Worm (Caenorhabditis elegans) whole organism, L4 larva: Measurements from ENCODE around the gene F22F1.2.

ENCODE experiments used
- F10B5.3 ChIP-seq: sonication (generic microtip); optimal IDR thresholded peaks from 2 replicates; lab custom pipeline; 2016; ENCODE audit warnings: mild to moderate bottlenecking, missing genetic modification characterization, missing compliant biosample characterization
- F26F4.8 ChIP-seq: fragments of 200-800 bp; sonication (Bioruptor generic); conservative IDR thresholded peaks from 2 replicates; pipeline ENCODE4 v1.3.6; 2022; ENCODE audit warnings: missing genetic modification characterization, missing compliant biosample characterization
- F44E2.7 ChIP-seq: fragments of 200-800 bp; sonication (Bioruptor generic); IDR thresholded peaks from 2 replicates; pipeline ENCODE4 v2.1.2; 2022; ENCODE audit warnings: missing genetic modification characterization, missing compliant biosample characterization
- R02D3.7 ChIP-seq: fragments of 150-350 bp; sonication (generic microtip); optimal IDR thresholded peaks from 3 replicates; lab custom pipeline; 2014; ENCODE audit warnings: missing biosample characterization, missing genetic modification characterization
- T20F7.1 ChIP-seq: fragments of 200-800 bp; sonication (Bioruptor generic); optimal IDR thresholded peaks from 2 replicates; lab custom pipeline; 2018; ENCODE audit warnings: mild to moderate bottlenecking, missing genetic modification characterization, missing compliant biosample characterization
- T26A8.4 ChIP-seq: fragments of 200-800 bp; sonication (Bioruptor generic); IDR thresholded peaks from 2 replicates; pipeline ENCODE4 v1.3.6; 2022; ENCODE audit warnings: missing genetic modification characterization, missing compliant biosample characterization
- Y48G9A.11 ChIP-seq: fragments of 200-800 bp; sonication (Bioruptor generic); IDR thresholded peaks from 2 replicates; pipeline ENCODE4 v1.3.6; 2022; ENCODE audit warnings: missing genetic modification reagents, missing genetic modification characterization, missing compliant biosample characterization
- Y75B8A.6 ChIP-seq: fragments of 200-800 bp; sonication (Bioruptor generic); IDR thresholded peaks from 2 replicates; pipeline ENCODE4 v1.3.6; 2022; ENCODE audit warnings: missing genetic modification reagents, missing genetic modification characterization, missing compliant biosample characterization
- aha-1 ChIP-seq: fragments of 150-350 bp; peaks from one replicate; lab custom pipeline; 2014; ENCODE audit warnings: missing biosample characterization, missing genetic modification characterization
- attf-4 ChIP-seq: sonication (generic microtip); optimal IDR thresholded peaks from 3 replicates; lab custom pipeline; 2017; ENCODE audit warnings: missing biosample characterization, missing genetic modification characterization
- ceh-28 ChIP-seq: fragments of 150-350 bp; optimal IDR thresholded peaks from 2 replicates; lab custom pipeline; 2014; ENCODE audit warnings: missing biosample characterization, missing genetic modification reagents, missing genetic modification characterization
- ceh-44 ChIP-seq: fragments of 200-800 bp; sonication (Bioruptor generic); IDR thresholded peaks from 2 replicates; pipeline ENCODE4 v1.3.6; 2022; ENCODE audit warnings: missing genetic modification reagents, missing genetic modification characterization, missing compliant biosample characterization
- ceh-62 ChIP-seq: sonication (generic microtip); optimal IDR thresholded peaks from 2 replicates; lab custom pipeline; 2017; ENCODE audit warnings: missing biosample characterization, missing genetic modification characterization
- ceh-82 ChIP-seq: sonication (generic microtip); optimal IDR thresholded peaks from 2 replicates; lab custom pipeline; 2017; ENCODE audit warnings: missing biosample characterization, missing genetic modification characterization
- cey-2 ChIP-seq: sonication (generic microtip); optimal IDR thresholded peaks from 3 replicates; lab custom pipeline; 2017; ENCODE audit warnings: missing genetic modification characterization, mild to moderate bottlenecking, missing compliant biosample characterization, antibody characterized with exemption, borderline replicate concordance; ENCODE audit not compliant: insufficient read depth
- ctbp-1 ChIP-seq: fragments of 200-800 bp; sonication (Bioruptor generic); IDR thresholded peaks from 2 replicates; pipeline ENCODE4 v1.3.6; 2022; ENCODE audit warnings: missing genetic modification reagents, missing genetic modification characterization, missing compliant biosample characterization
- daf-16 ChIP-seq, 3 experiments: sonication (generic microtip); optimal IDR thresholded peaks; 2 replicates each; lab custom pipeline; 2016 to 2017; ENCODE audit warnings: missing genetic modification characterization in 3 of 3, missing genetic modification reagents in 3 of 3, mild to moderate bottlenecking in 2 of 3, missing compliant biosample characterization in 2 of 3, missing biosample characterization in 1 of 3, moderate library complexity in 1 of 3
- duxl-1 ChIP-seq: sonication (generic microtip); optimal IDR thresholded peaks from 2 replicates; lab custom pipeline; 2016; ENCODE audit warnings: mild to moderate bottlenecking, missing genetic modification characterization, moderate library complexity, missing compliant biosample characterization; ENCODE audit not compliant: poor library complexity
- fkh-10 ChIP-seq: fragments of 150-350 bp; optimal IDR thresholded peaks from 2 replicates; lab custom pipeline; 2014; ENCODE audit warnings: missing biosample characterization, missing genetic modification reagents, missing genetic modification characterization
- fos-1 ChIP-seq: fragments of 150-350 bp; optimal IDR thresholded peaks from 2 replicates; lab custom pipeline; 2014; ENCODE audit warnings: missing biosample characterization, missing genetic modification characterization
- gei-8 ChIP-seq: fragments of 200-800 bp; sonication (Bioruptor generic); optimal IDR thresholded peaks from 2 replicates; lab custom pipeline; 2018; ENCODE audit warnings: mild to moderate bottlenecking, missing genetic modification characterization, missing compliant biosample characterization
- hmg-1.1 ChIP-seq: fragments of 200-800 bp; sonication (Bioruptor generic); IDR thresholded peaks from 2 replicates; pipeline ENCODE4 v1.3.6; 2022; ENCODE audit warnings: missing genetic modification reagents, missing genetic modification characterization, missing compliant biosample characterization
- lin-1 ChIP-seq: fragments of 200-800 bp; sonication (Bioruptor generic); IDR thresholded peaks from 2 replicates; pipeline ENCODE4 v1.3.6; 2022; ENCODE audit warnings: missing genetic modification reagents, missing genetic modification characterization, missing compliant biosample characterization
- lin-13 ChIP-seq: fragments of 150-350 bp; optimal IDR thresholded peaks from 2 replicates; lab custom pipeline; 2014; ENCODE audit warnings: missing biosample characterization, missing genetic modification reagents, missing genetic modification characterization
- lin-15B ChIP-seq: fragments of 150-350 bp; sonication (generic microtip); optimal IDR thresholded peaks from 3 replicates; lab custom pipeline; 2014; ENCODE audit warnings: missing biosample characterization, missing genetic modification characterization
- lin-29 ChIP-seq: fragments of 200-800 bp; sonication (Bioruptor generic); IDR thresholded peaks from 2 replicates; pipeline ENCODE4 v1.3.6; 2022; ENCODE audit warnings: missing genetic modification reagents, missing genetic modification characterization, missing compliant biosample characterization
- lin-39 ChIP-seq: fragments of 150-350 bp; optimal IDR thresholded peaks from 2 replicates; lab custom pipeline; 2014; ENCODE audit warnings: missing biosample characterization, missing genetic modification reagents, missing genetic modification characterization
- lir-3 ChIP-seq: sonication (generic microtip); optimal IDR thresholded peaks from 2 replicates; lab custom pipeline; 2016; ENCODE audit warnings: mild to moderate bottlenecking, missing genetic modification characterization, missing compliant biosample characterization
- lsy-2 ChIP-seq, 2 experiments: fragments of 150-350 bp in 1 of 2; sonication (generic microtip) in 1 of 2; optimal IDR thresholded peaks; 2 replicates each; lab custom pipeline; 2014 to 2017; ENCODE audit warnings: missing biosample characterization in 2 of 2, missing genetic modification characterization in 2 of 2
- madf-5 ChIP-seq, 2 experiments: fragments of 200-800 bp; sonication (Bioruptor generic); IDR thresholded peaks; 2 replicates each; pipeline ENCODE4 v1.3.6; 2022; ENCODE audit warnings: missing compliant biosample characterization in 2 of 2, missing genetic modification characterization in 2 of 2
- madf-9 ChIP-seq: fragments of 200-800 bp; sonication (Bioruptor generic); conservative IDR thresholded peaks from 2 replicates; pipeline ENCODE4 v1.3.6; 2022; ENCODE audit warnings: missing genetic modification reagents, missing genetic modification characterization, missing compliant biosample characterization
- mxl-3 ChIP-seq: fragments of 200-800 bp; sonication (Bioruptor generic); optimal IDR thresholded peaks from 2 replicates; lab custom pipeline; 2018; ENCODE audit warnings: mild to moderate bottlenecking, missing genetic modification characterization, missing compliant biosample characterization
- nhr-102 ChIP-seq: sonication (generic microtip); optimal IDR thresholded peaks from 2 replicates; lab custom pipeline; 2016; ENCODE audit warnings: mild to moderate bottlenecking, missing genetic modification characterization, moderate library complexity, missing compliant biosample characterization
- nhr-11 ChIP-seq: fragments of 150-350 bp; optimal IDR thresholded peaks from 2 replicates; lab custom pipeline; 2014; ENCODE audit warnings: missing biosample characterization, missing genetic modification characterization
- nhr-111 ChIP-seq: fragments of 200-800 bp; sonication (Bioruptor generic); optimal IDR thresholded peaks from 2 replicates; lab custom pipeline; 2018; ENCODE audit warnings: mild to moderate bottlenecking, missing genetic modification characterization, missing compliant biosample characterization
- nhr-25 ChIP-seq: sonication (generic microtip); optimal IDR thresholded peaks from 2 replicates; lab custom pipeline; 2017; ENCODE audit warnings: missing genetic modification characterization, mild to moderate bottlenecking, missing compliant biosample characterization, antibody characterized with exemption, moderate library complexity, borderline replicate concordance; ENCODE audit not compliant: insufficient read depth
- nhr-41 ChIP-seq: fragments of 200-800 bp; sonication (Bioruptor generic); IDR thresholded peaks from 2 replicates; pipeline ENCODE4 v1.3.6; 2022; ENCODE audit warnings: missing genetic modification reagents, missing genetic modification characterization, missing compliant biosample characterization
- nhr-42 ChIP-seq: fragments of 200-800 bp; sonication (Bioruptor generic); IDR thresholded peaks from 2 replicates; pipeline ENCODE4 v1.3.6; 2022; ENCODE audit warnings: missing genetic modification characterization, missing compliant biosample characterization
- nhr-48 ChIP-seq: sonication (generic microtip); optimal IDR thresholded peaks from 2 replicates; lab custom pipeline; 2016; ENCODE audit warnings: mild to moderate bottlenecking, missing genetic modification characterization, missing compliant biosample characterization
- nhr-6 ChIP-seq: fragments of 150-350 bp; optimal IDR thresholded peaks from 2 replicates; lab custom pipeline; 2014; ENCODE audit warnings: missing biosample characterization, missing genetic modification characterization
- nhr-77 ChIP-seq: fragments of 150-350 bp; optimal IDR thresholded peaks from 2 replicates; lab custom pipeline; 2014; ENCODE audit warnings: missing biosample characterization, missing genetic modification characterization
- rbr-2 ChIP-seq: sonication (generic microtip); optimal IDR thresholded peaks from 2 replicates; lab custom pipeline; 2016; ENCODE audit warnings: missing genotype, missing genetic modification characterization, missing compliant biosample characterization
- saeg-2 ChIP-seq: fragments of 200-800 bp; sonication (Bioruptor generic); IDR thresholded peaks from 2 replicates; pipeline ENCODE4 v1.3.6; 2022; ENCODE audit warnings: missing genetic modification reagents, missing genetic modification characterization, missing compliant biosample characterization
- sdz-12 ChIP-seq: fragments of 200-800 bp; sonication (Bioruptor generic); optimal IDR thresholded peaks from 2 replicates; lab custom pipeline; 2018; ENCODE audit warnings: mild to moderate bottlenecking, missing genetic modification characterization, missing compliant biosample characterization
- skn-1 ChIP-seq: fragments of 150-350 bp; optimal IDR thresholded peaks from 2 replicates; lab custom pipeline; 2014; ENCODE audit warnings: missing biosample characterization, missing genetic modification characterization
- snpc-1.2 ChIP-seq: fragments of 200-800 bp; sonication (Bioruptor generic); IDR thresholded peaks from 2 replicates; pipeline ENCODE4 v1.3.6; 2022; ENCODE audit warnings: missing genetic modification reagents, missing genetic modification characterization, missing compliant biosample characterization
- snpc-4 ChIP-seq: fragments of 150-350 bp; optimal IDR thresholded peaks from 2 replicates; lab custom pipeline; 2014; ENCODE audit warnings: missing biosample characterization, missing genetic modification characterization
- spr-1 ChIP-seq: sonication (generic microtip); optimal IDR thresholded peaks from 2 replicates; lab custom pipeline; 2016; ENCODE audit warnings: mild to moderate bottlenecking, missing genetic modification characterization, missing compliant biosample characterization
- spr-3 ChIP-seq: fragments of 200-800 bp; sonication (Bioruptor generic); optimal IDR thresholded peaks from 2 replicates; lab custom pipeline; 2018; ENCODE audit warnings: mild to moderate bottlenecking, missing genetic modification characterization, missing compliant biosample characterization
- tag-97 ChIP-seq: fragments of 200-800 bp; sonication (Bioruptor generic); IDR thresholded peaks from 2 replicates; pipeline ENCODE4 v1.3.6; 2022; ENCODE audit warnings: missing genetic modification characterization, missing compliant biosample characterization
- zip-11 ChIP-seq: fragments of 200-800 bp; sonication (Bioruptor generic); IDR thresholded peaks from 2 replicates; pipeline ENCODE4 v1.3.6; 2022; ENCODE audit warnings: missing genetic modification characterization, missing compliant biosample characterization

The F22F1.2 gene

DNA sequence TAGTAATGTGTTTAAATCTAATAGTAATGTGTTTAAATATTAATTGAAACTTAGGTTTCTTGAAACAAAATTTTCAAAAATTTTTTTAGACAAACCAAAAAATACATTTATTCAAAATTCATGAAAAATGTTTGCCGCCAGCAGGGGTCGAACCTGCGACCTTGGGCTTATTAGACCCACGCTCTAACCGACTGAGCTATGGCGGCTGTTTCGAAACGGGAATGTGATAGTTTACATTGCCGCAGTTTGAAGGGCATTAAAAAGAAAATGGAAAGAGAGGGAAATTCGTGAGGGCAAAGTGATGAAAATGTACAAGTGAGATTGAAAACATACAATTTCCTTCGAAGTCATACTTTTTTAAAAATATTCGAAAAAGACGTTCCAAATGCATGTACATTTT lies 6.0 kb upstream of the F22F1.2 start:
- TF ChIP-seq mxl-3 (GFP tag; lab: Kevin White, UChicago) (no peak), lin-39 (no peak), ctbp-1 (GFP tag; lab: Robert Waterston, UW) (0 out of 2 replicates have a peak, but pooled peaks have one; percentile 25), ceh-82 (no peak), fos-1 (no peak), spr-3 (GFP tag; lab: Kevin White, UChicago) (no peak), saeg-2 (GFP tag; lab: Robert Waterston, UW) (no peak), rbr-2 (tag; lab: Kevin White, UChicago) (no peak), cey-2 (tag; lab: Kevin White, UChicago) (no peak), hmg-1.1 (GFP tag; lab: Robert Waterston, UW) (peak; percentile 7), nhr-42 (GFP tag; lab: Robert Waterston, UW) (0 out of 2 replicates have a peak, but pooled peaks have one; percentile 8), nhr-11 (tag; lab: Kevin White, UChicago) (no peak), lin-1 (GFP tag; lab: Robert Waterston, UW) (no peak), lin-15B (tag; lab: Kevin White, UChicago) (no peak), ceh-44 (GFP tag; lab: Robert Waterston, UW) (peak; percentile 63; the same call in 1 of the 2 replicates), ceh-62 (tag; lab: Kevin White, UChicago) (no peak), T20F7.1 (no peak), aha-1 (tag; lab: Kevin White, UChicago) (peak; percentile 2), lin-13 (GFP tag; lab: Kevin White, UChicago) (no peak), Y75B8A.6 (GFP tag; lab: Robert Waterston, UW) (0 out of 2 replicates have a peak, but pooled peaks have one; percentile 35), R02D3.7 (tag; lab: Kevin White, UChicago) (no peak), nhr-6 (tag; lab: Kevin White, UChicago) (no peak), tag-97 (GFP tag; lab: Robert Waterston, UW) (no peak), ceh-28 (tag; lab: Kevin White, UChicago) (no peak), lsy-2 (tag; optimal IDR thresholded peaks at IDR 0.05; lab: Kevin White, UChicago) (peak in 1 of 2 experiments; percentile 53), madf-5 (GFP tag; IDR thresholded peaks at IDR 0.05; lab: Robert Waterston, UW) (0 out of 4 replicates have a peak, but pooled peaks of 1 of the 2 experiments have one; percentile 25), nhr-77 (tag; lab: Kevin White, UChicago) (no peak), fkh-10 (GFP tag; lab: Kevin White, UChicago) (no peak), attf-4 (tag; lab: Kevin White, UChicago) (no peak), daf-16 (GFP tag; optimal IDR thresholded peaks at IDR 0.05; lab: Kevin White, UChicago) (no peak), daf-16 (tag; optimal IDR thresholded peaks at IDR 0.05; lab: Kevin White, UChicago) (peak; percentile 34), Y48G9A.11 (GFP tag; lab: Robert Waterston, UW) (peak; percentile 50; the same call in 1 of the 2 replicates), lir-3 (tag; lab: Kevin White, UChicago) (no peak), lin-29 (GFP tag; lab: Robert Waterston, UW) (0 out of 2 replicates have a peak, but pooled peaks have one; percentile 17), F10B5.3 (tag; lab: Kevin White, UChicago) (no peak), zip-11 (GFP tag; lab: Robert Waterston, UW) (no peak), nhr-111 (GFP tag; lab: Kevin White, UChicago) (no peak), gei-8 (no peak), spr-1 (tag; lab: Kevin White, UChicago) (no peak), nhr-48 (tag; lab: Kevin White, UChicago) (no peak), nhr-41 (GFP tag; lab: Robert Waterston, UW) (0 out of 2 replicates have a peak, but pooled peaks have one; percentile 9), T26A8.4 (GFP tag; lab: Robert Waterston, UW) (peak; percentile 22; the same call in 1 of the 2 replicates), duxl-1 (no peak), nhr-25 (tag; lab: Kevin White, UChicago) (no peak), skn-1 (tag; lab: Kevin White, UChicago) (no peak), F26F4.8 (GFP tag; lab: Robert Waterston, UW) (0 out of 2 replicates have a peak, but pooled peaks have one; percentile 61), snpc-1.2 (peak; percentile 73), snpc-4 (tag; lab: Kevin White, UChicago) (no peak), nhr-102 (no peak), madf-9 (GFP tag; lab: Robert Waterston, UW) (peak; percentile 35; the same call in 1 of the 2 replicates), sdz-12 (GFP tag; lab: Kevin White, UChicago) (no peak), F44E2.7 (GFP tag; lab: Robert Waterston, UW) (no peak)
